Worm (Caenorhabditis elegans) whole organism, L4/young adult: ENCODE data around the gene Y51H7C.13.

Source experiments
- W03F9.2 ChIP-seq: fragments of 150-350 bp; optimal IDR thresholded peaks from 2 replicates; lab custom pipeline; 2014; ENCODE audit warnings: missing biosample characterization, missing genetic modification characterization
- dao-5 ChIP-seq: sonication (generic microtip); optimal IDR thresholded peaks from 2 replicates; lab custom pipeline; 2016; ENCODE audit warnings: missing genotype, missing genetic modification characterization, moderate library complexity, missing compliant biosample characterization

DNA sequence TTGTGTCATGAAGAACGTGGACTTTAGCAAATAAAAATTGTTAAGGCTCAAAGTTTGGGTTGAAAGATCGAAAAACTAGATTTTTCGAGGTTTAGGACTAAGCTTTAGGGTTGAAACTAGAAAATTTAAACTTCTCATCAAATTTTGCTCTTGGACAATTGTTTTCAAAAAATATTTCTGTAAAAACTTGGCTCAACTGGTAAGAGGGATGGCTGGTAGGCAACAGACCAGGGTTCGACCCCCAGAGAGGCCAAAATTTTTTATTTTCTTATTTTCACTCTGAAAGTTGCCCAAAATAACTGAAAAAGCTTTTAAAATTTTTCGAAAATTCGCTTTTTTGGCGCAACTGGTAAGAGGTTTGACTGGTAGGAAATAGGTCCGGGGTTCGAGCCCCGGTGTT, 8.5 kb upstream of the Y51H7C.13 start:
- TF ChIP-seq W03F9.2 (tag; lab: Kevin White, UChicago) (no peak), dao-5 (no peak)
